Worm (Caenorhabditis elegans) whole organism, L2 larva: ENCODE measurements around the gene unc-4.

Experiments
- C34F6.9 ChIP-seq: fragments of 150-350 bp; optimal IDR thresholded peaks from 2 replicates; lab custom pipeline; 2014; ENCODE audit warnings: missing biosample characterization, missing genetic modification characterization
- F13H6.1 ChIP-seq: sonication (generic microtip); optimal IDR thresholded peaks from 2 replicates; lab custom pipeline; 2016; ENCODE audit warnings: missing genetic modification characterization, missing compliant biosample characterization
- R02D3.7 ChIP-seq: fragments of 150-350 bp; optimal IDR thresholded peaks from 2 replicates; lab custom pipeline; 2014; ENCODE audit warnings: missing biosample characterization, missing genetic modification characterization
- Y55F3AM.14 ChIP-seq: fragments of 200-800 bp; sonication (Bioruptor generic); optimal IDR thresholded peaks from 2 replicates; lab custom pipeline; 2018; ENCODE audit warnings: mild to moderate bottlenecking, missing genetic modification characterization, missing compliant biosample characterization
- ZK546.5 ChIP-seq: sonication (generic microtip); optimal IDR thresholded peaks from 2 replicates; lab custom pipeline; 2017; ENCODE audit warnings: missing biosample characterization, missing genetic modification characterization
- alr-1 ChIP-seq: fragments of 150-350 bp; optimal IDR thresholded peaks from 2 replicates; lab custom pipeline; 2014; ENCODE audit warnings: missing biosample characterization, missing genetic modification characterization
- aly-2 ChIP-seq: fragments of 150-350 bp; optimal IDR thresholded peaks from 2 replicates; lab custom pipeline; 2014; ENCODE audit warnings: missing biosample characterization, missing genetic modification characterization
- ama-1 ChIP-seq: fragments of 150-350 bp; optimal IDR thresholded peaks from 2 replicates; lab custom pipeline; 2018; ENCODE audit warnings: inconsistent platforms
- blmp-1 ChIP-seq: sonication (generic microtip); optimal IDR thresholded peaks from 2 replicates; lab custom pipeline; 2017; ENCODE audit warnings: missing genetic modification characterization, mild to moderate bottlenecking, missing compliant biosample characterization, antibody characterized with exemption, moderate library complexity; ENCODE audit not compliant: insufficient read depth
- ceh-16 ChIP-seq: fragments of 150-350 bp; optimal IDR thresholded peaks from 2 replicates; lab custom pipeline; 2014; ENCODE audit warnings: missing biosample characterization, missing genetic modification characterization
- ceh-82 ChIP-seq: fragments of 150-350 bp; optimal IDR thresholded peaks from 2 replicates; lab custom pipeline; 2014; ENCODE audit warnings: missing biosample characterization, missing genetic modification characterization
- crh-2 ChIP-seq: sonication (generic microtip); optimal IDR thresholded peaks from 2 replicates; lab custom pipeline; 2017; ENCODE audit warnings: missing biosample characterization, missing genetic modification characterization
- dmd-4 ChIP-seq: sonication (generic microtip); optimal IDR thresholded peaks from 2 replicates; lab custom pipeline; 2017; ENCODE audit warnings: missing biosample characterization, missing genetic modification characterization
- egl-27 ChIP-seq: sonication (generic microtip); optimal IDR thresholded peaks from 3 replicates; lab custom pipeline; 2017; ENCODE audit warnings: missing biosample characterization, missing genetic modification reagents, missing genetic modification characterization
- elt-1 ChIP-seq: fragments of 150-350 bp; optimal IDR thresholded peaks from 2 replicates; lab custom pipeline; 2014; ENCODE audit warnings: missing biosample characterization, missing genetic modification characterization
- elt-3 ChIP-seq: sonication (generic microtip); optimal IDR thresholded peaks from 2 replicates; lab custom pipeline; 2017; ENCODE audit warnings: missing biosample characterization, missing genetic modification characterization
- fos-1 ChIP-seq: fragments of 150-350 bp; optimal IDR thresholded peaks from 2 replicates; lab custom pipeline; 2014; ENCODE audit warnings: missing biosample characterization, missing genetic modification characterization
- gmeb-1 ChIP-seq: fragments of 150-350 bp; optimal IDR thresholded peaks from 2 replicates; lab custom pipeline; 2014; ENCODE audit warnings: missing biosample characterization, missing genetic modification characterization
- lin-11 ChIP-seq: fragments of 150-350 bp; sonication (generic microtip); optimal IDR thresholded peaks from 2 replicates; lab custom pipeline; 2014; ENCODE audit warnings: missing biosample characterization, missing genetic modification characterization, inconsistent platforms, mixed read lengths
- lin-13 ChIP-seq: fragments of 150-350 bp; optimal IDR thresholded peaks from 2 replicates; lab custom pipeline; 2014; ENCODE audit warnings: missing biosample characterization, missing genetic modification reagents, missing genetic modification characterization
- lin-39 ChIP-seq: fragments of 150-350 bp; optimal IDR thresholded peaks from 2 replicates; lab custom pipeline; 2014; ENCODE audit warnings: missing biosample characterization, missing genetic modification reagents, missing genetic modification characterization
- lsy-2 ChIP-seq, 2 experiments: fragments of 150-350 bp in 1 of 2; sonication (generic microtip) in 1 of 2; optimal IDR thresholded peaks; 2 replicates each; lab custom pipeline; 2014 to 2017; ENCODE audit warnings: missing biosample characterization in 2 of 2, missing genetic modification characterization in 2 of 2
- mab-5 ChIP-seq: fragments of 150-350 bp; optimal IDR thresholded peaks from 2 replicates; lab custom pipeline; 2014; ENCODE audit warnings: missing biosample characterization, missing genetic modification characterization
- mbf-1 ChIP-seq: sonication (generic microtip); optimal IDR thresholded peaks from 2 replicates; lab custom pipeline; 2017; ENCODE audit warnings: missing biosample characterization, missing genetic modification characterization
- mdl-1 ChIP-seq, 2 experiments: fragments of 150-350 bp in 1 of 2; sonication (generic microtip) in 1 of 2; optimal IDR thresholded peaks; 2 replicates each; lab custom pipeline; 2017; ENCODE audit warnings: missing biosample characterization in 2 of 2, missing genetic modification characterization in 2 of 2
- nhr-10 ChIP-seq: sonication (generic microtip); optimal IDR thresholded peaks from 2 replicates; lab custom pipeline; 2017; ENCODE audit warnings: missing biosample characterization, missing genetic modification characterization
- nhr-11 ChIP-seq: fragments of 150-350 bp; optimal IDR thresholded peaks from 2 replicates; lab custom pipeline; 2014; ENCODE audit warnings: missing biosample characterization, missing genetic modification characterization
- nhr-12 ChIP-seq: fragments of 150-350 bp; optimal IDR thresholded peaks from 2 replicates; lab custom pipeline; 2014; ENCODE audit warnings: missing biosample characterization, missing genetic modification characterization
- nhr-129 ChIP-seq: fragments of 150-350 bp; optimal IDR thresholded peaks from 2 replicates; lab custom pipeline; 2014; ENCODE audit warnings: missing biosample characterization, missing genetic modification characterization
- nhr-21 ChIP-seq: fragments of 150-350 bp; optimal IDR thresholded peaks from 2 replicates; lab custom pipeline; 2014; ENCODE audit warnings: missing biosample characterization, missing genetic modification characterization
- nhr-23 ChIP-seq: fragments of 150-350 bp; optimal IDR thresholded peaks from 2 replicates; lab custom pipeline; 2014; ENCODE audit warnings: missing biosample characterization, missing genetic modification reagents, missing genetic modification characterization
- nhr-237 ChIP-seq: fragments of 150-350 bp; optimal IDR thresholded peaks from 2 replicates; lab custom pipeline; 2014; ENCODE audit warnings: missing biosample characterization, missing genetic modification characterization
- nhr-25 ChIP-seq: fragments of 150-350 bp; sonication (generic microtip); optimal IDR thresholded peaks from 3 replicates; lab custom pipeline; 2014; ENCODE audit warnings: missing biosample characterization, missing genetic modification characterization
- nhr-6 ChIP-seq: fragments of 150-350 bp; optimal IDR thresholded peaks from 2 replicates; lab custom pipeline; 2014; ENCODE audit warnings: missing biosample characterization, missing genetic modification characterization
- nhr-77 ChIP-seq: fragments of 150-350 bp; optimal IDR thresholded peaks from 2 replicates; lab custom pipeline; 2014; ENCODE audit warnings: missing biosample characterization, missing genetic modification characterization
- peb-1 ChIP-seq: fragments of 150-350 bp; optimal IDR thresholded peaks from 2 replicates; lab custom pipeline; 2014; ENCODE audit warnings: missing biosample characterization, missing genetic modification characterization
- sem-4 ChIP-seq: fragments of 150-350 bp; optimal IDR thresholded peaks from 2 replicates; lab custom pipeline; 2014; ENCODE audit warnings: missing biosample characterization, missing genetic modification reagents, missing genetic modification characterization
- skn-1 ChIP-seq: sonication (generic microtip); optimal IDR thresholded peaks from 2 replicates; lab custom pipeline; 2017; ENCODE audit warnings: missing biosample characterization, missing genetic modification characterization
- sma-3 ChIP-seq: sonication (generic microtip); optimal IDR thresholded peaks from 2 replicates; lab custom pipeline; 2016; ENCODE audit warnings: missing genetic modification reagents, missing genetic modification characterization, missing compliant biosample characterization
- sma-9 ChIP-seq, 2 experiments: fragments of 150-350 bp in 1 of 2; sonication (generic microtip) in 1 of 2; optimal IDR thresholded peaks; 2 replicates each; lab custom pipeline; 2014 to 2016; ENCODE audit warnings: missing genetic modification characterization in 2 of 2, mild to moderate bottlenecking in 1 of 2, missing biosample characterization in 1 of 2, missing compliant biosample characterization in 1 of 2, missing genetic modification reagents in 1 of 2, moderate library complexity in 1 of 2
- snpc-4 ChIP-seq: fragments of 150-350 bp; optimal IDR thresholded peaks from 2 replicates; lab custom pipeline; 2014; ENCODE audit warnings: missing biosample characterization, missing genetic modification characterization
- unc-39 ChIP-seq: fragments of 150-350 bp; optimal IDR thresholded peaks from 2 replicates; lab custom pipeline; 2014; ENCODE audit warnings: missing biosample characterization, missing genetic modification characterization
- unc-55 ChIP-seq: fragments of 150-350 bp; sonication (generic microtip); optimal IDR thresholded peaks from 3 replicates; lab custom pipeline; 2014; ENCODE audit warnings: missing biosample characterization, missing genetic modification reagents, missing genetic modification characterization
- unc-62 ChIP-seq: fragments of 150-350 bp; optimal IDR thresholded peaks from 2 replicates; lab custom pipeline; 2014; ENCODE audit warnings: missing biosample characterization, missing genetic modification reagents, missing genetic modification characterization
- zag-1 ChIP-seq: fragments of 150-350 bp; optimal IDR thresholded peaks from 2 replicates; lab custom pipeline; 2014; ENCODE audit warnings: missing biosample characterization, missing genetic modification characterization
- ztf-1 ChIP-seq: fragments of 200-800 bp; sonication (Bioruptor generic); conservative IDR thresholded peaks from 2 replicates; pipeline ENCODE4 v1.3.6; 2022; ENCODE audit warnings: missing genetic modification characterization, missing compliant biosample characterization
- ztf-11 ChIP-seq: sonication (generic microtip); optimal IDR thresholded peaks from 2 replicates; lab custom pipeline; 2017; ENCODE audit warnings: missing biosample characterization, missing genetic modification characterization
- ztf-4 ChIP-seq: fragments of 150-350 bp; optimal IDR thresholded peaks from 2 replicates; lab custom pipeline; 2014; ENCODE audit warnings: missing biosample characterization, missing genetic modification characterization

Gene unc-4

ce11 chrII:9940430-9940829 is 40.3 kb upstream of the unc-4 start, which contains the start of gene ufd-3:
Gene ufd-3, plus strand, starts transcription at chrII:9940753.
- peak; percentile 18 for TF ChIP-seq blmp-1
- peak; percentile 84 for TF ChIP-seq F13H6.1 (tag; lab: Kevin White, UChicago)
- TF ChIP-seq C34F6.9 (tag; lab: Kevin White, UChicago) = peak; percentile 95
- peak; percentile 90 for TF ChIP-seq crh-2 (tag; lab: Kevin White, UChicago)
- no peak for TF ChIP-seq ztf-11 (tag; lab: Kevin White, UChicago)
- TF ChIP-seq mab-5 (tag; lab: Kevin White, UChicago) = peak; percentile 63
- peak; percentile 72 for TF ChIP-seq egl-27
- TF ChIP-seq lsy-2 (tag; optimal IDR thresholded peaks at IDR 0.05; lab: Kevin White, UChicago) = peak; percentile 73 to 93
- TF ChIP-seq elt-3 = no peak
- TF ChIP-seq lin-13 (GFP tag; lab: Kevin White, UChicago) = peak; percentile 83
- peak; percentile 24 for TF ChIP-seq ama-1 (lab: Kevin White, UChicago)
- TF ChIP-seq skn-1 (tag; lab: Kevin White, UChicago) = peak; percentile 56
- peak; percentile 82 for TF ChIP-seq nhr-6 (tag; lab: Kevin White, UChicago)
- no peak for TF ChIP-seq mbf-1
- no peak for TF ChIP-seq ztf-1
- TF ChIP-seq fos-1 (tag; lab: Kevin White, UChicago) = peak; percentile 77
- TF ChIP-seq Y55F3AM.14 (GFP tag; lab: Kevin White, UChicago) = no peak
- TF ChIP-seq nhr-129 (tag; lab: Kevin White, UChicago) = peak; percentile 77
- TF ChIP-seq ztf-4 (tag; lab: Kevin White, UChicago) = peak; percentile 66
- peak; percentile 60 for TF ChIP-seq zag-1
- TF ChIP-seq R02D3.7 (tag; lab: Kevin White, UChicago) = peak; percentile 47
- TF ChIP-seq sma-3 (GFP tag; lab: Kevin White, UChicago) = peak; percentile 88
- TF ChIP-seq mdl-1 (tag; optimal IDR thresholded peaks at IDR 0.05; lab: Kevin White, UChicago) = peak in 1 of 2 experiments; percentile 6
- TF ChIP-seq nhr-77 (tag; lab: Kevin White, UChicago) = no peak
- TF ChIP-seq ceh-16 (tag; lab: Kevin White, UChicago) = no peak
- no peak for TF ChIP-seq dmd-4 (tag; lab: Kevin White, UChicago)
- no peak for TF ChIP-seq unc-39 (tag; lab: Kevin White, UChicago)
- peak; percentile 74 for TF ChIP-seq sem-4
- no peak for TF ChIP-seq aly-2
- peak; percentile 16 for TF ChIP-seq nhr-11 (tag; lab: Kevin White, UChicago)
- no peak for TF ChIP-seq nhr-237 (tag; lab: Kevin White, UChicago)
- TF ChIP-seq alr-1 (tag; lab: Kevin White, UChicago) = no peak
- TF ChIP-seq gmeb-1 (tag; lab: Kevin White, UChicago) = peak; percentile 97
- peak; percentile 66 for TF ChIP-seq snpc-4 (tag; lab: Kevin White, UChicago)
- TF ChIP-seq elt-1 (tag; lab: Kevin White, UChicago) = no peak
- no peak for TF ChIP-seq peb-1 (tag; lab: Kevin White, UChicago)
- TF ChIP-seq nhr-25 (tag; lab: Kevin White, UChicago) = peak; percentile 82
- TF ChIP-seq nhr-10 (tag; lab: Kevin White, UChicago) = no peak
- peak; percentile 91 for TF ChIP-seq sma-9 (GFP tag; optimal IDR thresholded peaks at IDR 0.05; lab: Kevin White, UChicago)
- TF ChIP-seq sma-9 (tag; optimal IDR thresholded peaks at IDR 0.05; lab: Kevin White, UChicago) = no peak
- no peak for TF ChIP-seq ZK546.5 (tag; lab: Kevin White, UChicago)
- peak; percentile 65 for TF ChIP-seq lin-11 (tag; lab: Kevin White, UChicago)
- TF ChIP-seq nhr-23 (tag; lab: Kevin White, UChicago) = no peak
- no peak for TF ChIP-seq nhr-12 (tag; lab: Kevin White, UChicago)
- TF ChIP-seq ceh-82 (tag; lab: Kevin White, UChicago) = no peak
- no peak for TF ChIP-seq lin-39 (tag; lab: Kevin White, UChicago)
- TF ChIP-seq unc-62 = no peak
- TF ChIP-seq nhr-21 (tag; lab: Kevin White, UChicago) = peak; percentile 68
- peak; percentile 88 for TF ChIP-seq unc-55 (GFP tag; lab: Kevin White, UChicago)
